Worm (Caenorhabditis elegans): ENCODE measurements around the gene cyp-13A12.

ce11 chrIII:12987418-12987817, 36.9 kb upstream of the cyp-13A12 start, which contains the start of gene ZK1010.5:
- no peak for TF ChIP-seq lin-40 (tag; optimal IDR thresholded peaks at IDR 0.05)
- no peak for TF ChIP-seq akir-1 (GFP tag; optimal IDR thresholded peaks at IDR 0.05)
- TF ChIP-seq atf-7 (tag; optimal IDR thresholded peaks at IDR 0.05) = no peak
- no peak for TF ChIP-seq unc-62 (GFP tag; optimal IDR thresholded peaks at IDR 0.05)
- no peak for TF ChIP-seq Y56A3A.18 (GFP tag; IDR thresholded peaks at IDR 0.05)
